Worm (Caenorhabditis elegans) whole organism, L1 larva: ENCODE results near the gene Y45G5AL.1.
A peak's percentile ranks its signal among the peaks of the same experiment; 100 is the strongest.

ENCODE experiments used
- C04F5.9 ChIP-seq: sonication (generic microtip); optimal IDR thresholded peaks from 2 replicates; lab custom pipeline; 2016; ENCODE audit warnings: missing genetic modification characterization, missing compliant biosample characterization
- C16A3.4 ChIP-seq: fragments of 150-350 bp; optimal IDR thresholded peaks from 2 replicates; lab custom pipeline; 2014; ENCODE audit warnings: missing biosample characterization, missing genetic modification characterization
- Y116A8C.19 ChIP-seq: sonication (generic microtip); optimal IDR thresholded peaks from 2 replicates; lab custom pipeline; 2016; ENCODE audit warnings: missing compliant biosample characterization, missing genetic modification characterization, borderline replicate concordance
- ama-1 ChIP-seq: fragments of 150-350 bp; optimal IDR thresholded peaks from 2 replicates; lab custom pipeline; 2014
- blmp-1 ChIP-seq: fragments of 150-350 bp; optimal IDR thresholded peaks from 2 replicates; lab custom pipeline; 2014; ENCODE audit warnings: missing biosample characterization, missing genetic modification characterization
- ceh-63 ChIP-seq: fragments of 200-800 bp; sonication (Bioruptor generic); optimal IDR thresholded peaks from 2 replicates; lab custom pipeline; 2018; ENCODE audit warnings: mild to moderate bottlenecking, missing genetic modification characterization, missing compliant biosample characterization
- ceh-82 ChIP-seq, 3 experiments: fragments of 150-350 bp in 1 of 3; sonication (generic microtip) in 2 of 3; optimal IDR thresholded peaks; 2 replicates each; lab custom pipeline; 2014 to 2017; ENCODE audit warnings: missing biosample characterization in 3 of 3, missing genetic modification characterization in 3 of 3
- ceh-88 ChIP-seq: fragments of 200-800 bp; sonication (Bioruptor generic); IDR thresholded peaks from 2 replicates; pipeline ENCODE4 v1.3.6; 2022; ENCODE audit warnings: missing genetic modification characterization, missing compliant biosample characterization
- ces-1 ChIP-seq: fragments of 150-350 bp; optimal IDR thresholded peaks from 2 replicates; lab custom pipeline; 2014; ENCODE audit warnings: missing biosample characterization, missing genetic modification reagents, missing genetic modification characterization
- dpl-1 ChIP-seq, 3 experiments: fragments of 150-350 bp in 2 of 3; sonication (generic microtip) in 1 of 3; optimal IDR thresholded peaks; 2 replicates each; lab custom pipeline; 2014 to 2017; ENCODE audit warnings: missing biosample characterization in 3 of 3, missing genetic modification characterization in 3 of 3, missing genetic modification reagents in 3 of 3
- efl-1 ChIP-seq, 4 experiments: fragments of 150-350 bp; optimal IDR thresholded peaks in 3 of 4; peaks in 1 of 4; 1 replicate in 1 of 4; 2 replicates in 3 of 4; lab custom pipeline; 2014; ENCODE audit warnings: missing biosample characterization in 2 of 4, missing genetic modification characterization in 2 of 4, missing genetic modification reagents in 2 of 4
- egl-27 ChIP-seq, 2 experiments: fragments of 150-350 bp in 1 of 2; sonication (generic microtip); optimal IDR thresholded peaks; 3 replicates each; lab custom pipeline; 2017 to 2018; ENCODE audit warnings: missing biosample characterization in 2 of 2, missing genetic modification characterization in 2 of 2, missing genetic modification reagents in 2 of 2
- elt-3 ChIP-seq, 6 experiments: fragments of 150-350 bp in 1 of 6; sonication (generic microtip); optimal IDR thresholded peaks; 2 replicates each; lab custom pipeline; 2017 to 2018; ENCODE audit warnings: missing biosample characterization in 6 of 6, missing genetic modification characterization in 6 of 6, inconsistent platforms in 1 of 6
- fkh-10 ChIP-seq: sonication (generic microtip); optimal IDR thresholded peaks from 2 replicates; lab custom pipeline; 2017; ENCODE audit warnings: missing biosample characterization, missing genetic modification reagents, missing genetic modification characterization
- fkh-8 ChIP-seq: sonication (generic microtip); optimal IDR thresholded peaks from 2 replicates; lab custom pipeline; 2016; ENCODE audit warnings: mild to moderate bottlenecking, missing genetic modification characterization, missing compliant biosample characterization
- fos-1 ChIP-seq: fragments of 150-350 bp; optimal IDR thresholded peaks from 2 replicates; lab custom pipeline; 2014; ENCODE audit warnings: missing biosample characterization, missing genetic modification characterization
- hlh-17 ChIP-seq: fragments of 200-800 bp; sonication (Bioruptor generic); optimal IDR thresholded peaks from 2 replicates; lab custom pipeline; 2018; ENCODE audit warnings: missing genetic modification characterization, mild to moderate bottlenecking, missing compliant biosample characterization, moderate library complexity, borderline replicate concordance
- hpl-2 ChIP-seq: fragments of 150-350 bp; optimal IDR thresholded peaks from 2 replicates; lab custom pipeline; 2014; ENCODE audit warnings: missing biosample characterization, missing genetic modification reagents, missing genetic modification characterization
- irx-1 ChIP-seq: sonication (generic microtip); optimal IDR thresholded peaks from 2 replicates; lab custom pipeline; 2016; ENCODE audit warnings: missing genetic modification characterization, missing compliant biosample characterization
- lin-14 ChIP-seq: fragments of 200-800 bp; sonication (Bioruptor generic); optimal IDR thresholded peaks from 2 replicates; lab custom pipeline; 2018; ENCODE audit warnings: mild to moderate bottlenecking, missing genetic modification characterization, moderate library complexity, missing compliant biosample characterization
- lsy-2 ChIP-seq, 2 experiments: fragments of 150-350 bp; optimal IDR thresholded peaks; 2 replicates each; lab custom pipeline; 2014; ENCODE audit warnings: missing biosample characterization in 2 of 2, missing genetic modification characterization in 2 of 2
- mab-9 ChIP-seq: fragments of 200-800 bp; sonication (Bioruptor generic); IDR thresholded peaks from 2 replicates; pipeline ENCODE4 v1.3.6; 2022; ENCODE audit warnings: missing genetic modification reagents, missing genetic modification characterization, missing compliant biosample characterization
- nhr-11 ChIP-seq: fragments of 150-350 bp; optimal IDR thresholded peaks from 2 replicates; lab custom pipeline; 2014; ENCODE audit warnings: missing biosample characterization, missing genetic modification characterization
- nhr-237 ChIP-seq: fragments of 150-350 bp; optimal IDR thresholded peaks from 2 replicates; lab custom pipeline; 2014; ENCODE audit warnings: missing biosample characterization, missing genetic modification characterization
- nhr-47 ChIP-seq: sonication (generic microtip); optimal IDR thresholded peaks from 2 replicates; lab custom pipeline; 2016; ENCODE audit warnings: mild to moderate bottlenecking, missing genetic modification characterization, moderate library complexity, missing compliant biosample characterization
- nhr-76 ChIP-seq: sonication (generic microtip); optimal IDR thresholded peaks from 2 replicates; lab custom pipeline; 2017; ENCODE audit warnings: missing biosample characterization, missing genetic modification characterization
- nhr-84 ChIP-seq: sonication (generic microtip); optimal IDR thresholded peaks from 2 replicates; lab custom pipeline; 2017; ENCODE audit warnings: missing biosample characterization, missing genetic modification characterization
- pag-3 ChIP-seq: sonication (generic microtip); optimal IDR thresholded peaks from 2 replicates; lab custom pipeline; 2017; ENCODE audit warnings: missing genetic modification characterization, mild to moderate bottlenecking, missing compliant biosample characterization, antibody characterized with exemption, borderline replicate concordance; ENCODE audit not compliant: insufficient read depth
- rnt-1 ChIP-seq: sonication (generic microtip); optimal IDR thresholded peaks from 2 replicates; lab custom pipeline; 2016; ENCODE audit warnings: mild to moderate bottlenecking, missing genetic modification characterization, moderate library complexity, missing compliant biosample characterization
- snu-23 ChIP-seq: sonication (generic microtip); optimal IDR thresholded peaks from 2 replicates; lab custom pipeline; 2016; ENCODE audit warnings: missing genetic modification characterization, missing compliant biosample characterization
- sox-4 ChIP-seq: sonication (generic microtip); optimal IDR thresholded peaks from 2 replicates; lab custom pipeline; 2016; ENCODE audit warnings: missing genetic modification characterization, missing compliant biosample characterization
- tbx-2 ChIP-seq: sonication (generic microtip); optimal IDR thresholded peaks from 2 replicates; lab custom pipeline; 2016; ENCODE audit warnings: missing genetic modification characterization, missing compliant biosample characterization
- unc-130 ChIP-seq: fragments of 150-350 bp; optimal IDR thresholded peaks from 2 replicates; lab custom pipeline; 2017; ENCODE audit warnings: missing biosample characterization, missing genetic modification characterization, inconsistent platforms
- unc-30 ChIP-seq: sonication (generic microtip); optimal IDR thresholded peaks from 2 replicates; lab custom pipeline; 2017; ENCODE audit warnings: missing biosample characterization, missing genetic modification characterization
- xbp-1 ChIP-seq: sonication (generic microtip); optimal IDR thresholded peaks from 2 replicates; lab custom pipeline; 2016; ENCODE audit warnings: missing genetic modification characterization, missing compliant biosample characterization
- zip-4 ChIP-seq: fragments of 200-800 bp; sonication (Bioruptor generic); optimal IDR thresholded peaks from 2 replicates; lab custom pipeline; 2018; ENCODE audit warnings: mild to moderate bottlenecking, missing genetic modification characterization, moderate library complexity, missing compliant biosample characterization

Gene Y45G5AL.1

DNA sequence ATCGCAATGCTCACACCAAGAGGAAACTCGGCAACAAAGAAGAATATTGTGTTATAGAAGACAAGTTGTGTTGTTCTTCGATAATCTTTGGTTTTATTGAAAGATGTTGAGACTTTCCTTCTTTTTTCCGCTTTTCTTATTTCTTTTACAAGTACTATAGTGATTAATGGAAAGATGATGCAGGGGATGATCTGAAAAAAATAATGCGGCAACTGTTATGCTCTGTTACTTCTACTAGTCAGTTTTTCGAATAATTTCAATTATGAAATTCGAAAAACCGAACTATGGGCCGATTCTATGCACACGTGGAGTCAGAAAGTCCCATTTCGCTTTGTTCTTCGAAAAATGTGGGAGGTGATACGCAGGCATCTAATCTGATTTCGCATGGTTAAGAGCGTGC, 37.6 kb upstream of the Y45G5AL.1 start:
- TF ChIP-seq efl-1 (optimal IDR thresholded peaks at IDR 0.05; lab: Kevin White, UChicago): no peak
- TF ChIP-seq efl-1 (GFP tag; optimal IDR thresholded peaks at IDR 0.05 in 1 of 2; lab: Kevin White, UChicago): peak in 1 of 2 experiments; percentile 90
- no peak for TF ChIP-seq unc-30 (tag; lab: Kevin White, UChicago)

DNA sequence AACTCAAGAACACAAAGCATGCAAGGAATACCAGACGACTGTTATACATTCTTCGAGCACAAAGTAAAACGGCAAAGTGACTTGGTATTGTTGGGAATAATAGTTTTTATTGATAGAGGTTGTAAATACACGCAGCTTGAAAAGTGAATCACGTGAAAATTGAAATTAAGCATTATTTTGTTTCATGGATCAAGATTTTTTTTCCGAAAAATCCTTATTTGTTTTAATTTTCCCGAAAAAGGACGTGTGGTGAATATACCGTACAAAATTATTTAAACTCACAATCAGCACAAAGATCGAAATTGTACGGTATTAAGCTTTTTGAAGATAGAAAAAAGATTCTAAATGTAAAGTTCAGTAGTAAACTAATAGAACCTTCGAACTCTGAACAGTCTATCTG, 34.4 kb upstream of the Y45G5AL.1 start, which contains the start of gene clc-18:
TSS of gene clc-18 (minus strand) at position 101 of the 400 bp plus-strand sequence.
- TF ChIP-seq C16A3.4 (tag; lab: Kevin White, UChicago): no peak
- TF ChIP-seq lin-14 (GFP tag; lab: Kevin White, UChicago): no peak
- TF ChIP-seq blmp-1 (tag; lab: Kevin White, UChicago): no peak
- TF ChIP-seq sox-4: no peak
- no peak for TF ChIP-seq mab-9 (GFP tag; lab: Robert Waterston, UW)
- TF ChIP-seq unc-130 (tag; lab: Kevin White, UChicago): no peak
- no peak for TF ChIP-seq elt-3 (tag; optimal IDR thresholded peaks at IDR 0.05; lab: Kevin White, UChicago)

DNA sequence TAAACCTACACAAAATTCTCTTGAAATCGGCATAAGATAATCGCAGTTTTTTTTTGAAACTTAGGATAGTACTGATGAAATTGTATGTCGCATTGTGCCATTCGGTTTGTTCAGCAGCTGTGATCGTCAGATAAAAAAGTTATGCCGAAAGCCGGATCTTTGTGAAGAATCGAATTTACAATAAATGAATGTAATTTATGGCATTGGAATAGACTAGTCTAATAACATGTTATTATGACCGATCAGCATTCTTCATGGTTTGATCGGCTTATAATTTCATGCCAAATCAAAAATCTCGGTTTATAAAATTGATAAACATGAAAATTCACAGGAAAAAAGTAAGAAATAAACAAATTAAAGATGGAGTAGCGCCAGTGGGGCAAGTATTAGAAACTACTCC, 31.8 kb upstream of the Y45G5AL.1 start, which contains the start of gene srw-134:
TSS of gene srw-134 (minus strand) at position 101 of the 400 bp plus-strand sequence.
- TF ChIP-seq tbx-2 (no peak), unc-30 (tag; lab: Kevin White, UChicago) (no peak)

DNA sequence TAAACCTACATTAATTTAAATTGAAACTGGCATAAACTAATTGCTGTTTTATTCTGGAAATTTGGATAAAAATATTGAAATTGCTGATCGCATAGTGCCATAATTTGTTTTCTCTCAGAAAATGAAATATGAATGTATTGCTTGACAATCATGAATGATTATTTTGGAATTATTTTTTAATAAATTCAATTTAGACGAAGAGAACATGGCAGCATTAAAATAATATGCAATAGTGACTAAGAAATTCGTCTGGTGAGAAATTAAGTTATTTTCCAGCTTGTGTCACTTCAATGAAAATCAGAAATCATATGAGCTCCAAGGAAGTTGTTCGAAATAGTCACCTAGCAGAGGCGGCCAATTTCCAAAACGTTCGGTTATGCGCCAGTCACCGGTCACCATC, 29.7 kb upstream of the Y45G5AL.1 start, which contains the start of gene srw-133:
TSS of gene srw-133 (minus strand) at position 101 of the 400 bp plus-strand sequence.
- TF ChIP-seq nhr-11 (tag; lab: Kevin White, UChicago) (no peak), ceh-63 (GFP tag; lab: Kevin White, UChicago) (no peak), efl-1 (optimal IDR thresholded peaks at IDR 0.05; lab: Kevin White, UChicago) (no peak), efl-1 (GFP tag; optimal IDR thresholded peaks at IDR 0.05 in 1 of 2; lab: Kevin White, UChicago) (peak in 1 of 2 experiments; percentile 3), fos-1 (tag; lab: Kevin White, UChicago) (no peak), fkh-8 (tag; lab: Kevin White, UChicago) (no peak)

DNA sequence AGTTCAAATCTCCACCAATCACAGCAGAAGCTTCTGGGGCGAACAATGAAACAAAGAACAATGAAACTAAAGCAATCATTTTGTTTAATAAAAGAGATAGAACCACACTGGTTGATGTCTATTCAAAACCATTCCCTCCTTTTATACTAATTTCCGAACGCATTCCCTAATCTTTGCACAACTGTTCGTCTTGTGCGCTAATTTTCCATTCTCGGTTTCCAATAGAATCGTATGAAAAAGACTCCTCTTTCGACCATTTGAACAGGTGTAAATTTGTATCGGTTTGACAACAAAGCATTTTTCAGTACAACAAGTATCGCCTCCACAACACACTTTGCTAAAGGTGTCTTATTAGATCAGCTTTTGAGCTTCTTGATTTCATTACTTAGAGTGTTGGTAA, 28.2 kb upstream of the Y45G5AL.1 start, which contains the start of gene T05B4.8:
TSS of gene T05B4.8 (minus strand) at position 101 of the 400 bp plus-strand sequence.
- no peak for TF ChIP-seq efl-1 (optimal IDR thresholded peaks at IDR 0.05; lab: Kevin White, UChicago)
- peak in 1 of 2 experiments; percentile 69 for TF ChIP-seq efl-1 (GFP tag; optimal IDR thresholded peaks at IDR 0.05 in 1 of 2; lab: Kevin White, UChicago)
- no peak for TF ChIP-seq irx-1 (tag; lab: Kevin White, UChicago)

DNA sequence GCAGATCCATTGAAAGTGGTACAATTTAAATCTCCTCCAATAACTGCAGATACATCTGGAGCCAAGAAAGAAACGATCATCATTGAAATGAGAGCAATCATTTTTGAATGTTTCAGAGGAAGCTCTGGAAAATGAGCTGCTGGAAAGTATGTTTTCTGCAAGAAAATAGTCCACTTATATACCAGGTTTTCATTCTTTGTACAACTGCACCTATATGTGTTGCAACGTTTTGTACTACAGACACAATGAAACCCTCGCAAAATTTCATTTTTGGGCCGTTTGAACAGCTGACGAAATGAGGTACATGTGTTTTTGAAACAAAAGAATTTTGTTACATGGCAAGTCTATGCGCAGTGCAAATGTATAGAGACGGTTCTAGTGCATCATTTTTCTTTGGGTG, 26.0 kb upstream of the Y45G5AL.1 start, which contains the start of gene T05B4.9:
TSS of gene T05B4.9 (minus strand) at position 101 of the 400 bp plus-strand sequence.
- no peak for TF ChIP-seq lsy-2 (tag; optimal IDR thresholded peaks at IDR 0.05; lab: Kevin White, UChicago)
- TF ChIP-seq nhr-76 (tag; lab: Kevin White, UChicago): no peak
- TF ChIP-seq hlh-17: no peak
- TF ChIP-seq ama-1 (lab: Kevin White, UChicago): no peak
- no peak for TF ChIP-seq rnt-1 (tag; lab: Kevin White, UChicago)
- no peak for TF ChIP-seq dpl-1 (GFP tag; optimal IDR thresholded peaks at IDR 0.05; lab: Kevin White, UChicago)
- TF ChIP-seq egl-27 (tag; optimal IDR thresholded peaks at IDR 0.05; lab: Kevin White, UChicago): no peak
- no peak for TF ChIP-seq ceh-82 (tag; optimal IDR thresholded peaks at IDR 0.05; lab: Kevin White, UChicago)
- no peak for TF ChIP-seq fos-1 (tag; lab: Kevin White, UChicago)
- TF ChIP-seq, all 84 proteins: peak for 0

DNA sequence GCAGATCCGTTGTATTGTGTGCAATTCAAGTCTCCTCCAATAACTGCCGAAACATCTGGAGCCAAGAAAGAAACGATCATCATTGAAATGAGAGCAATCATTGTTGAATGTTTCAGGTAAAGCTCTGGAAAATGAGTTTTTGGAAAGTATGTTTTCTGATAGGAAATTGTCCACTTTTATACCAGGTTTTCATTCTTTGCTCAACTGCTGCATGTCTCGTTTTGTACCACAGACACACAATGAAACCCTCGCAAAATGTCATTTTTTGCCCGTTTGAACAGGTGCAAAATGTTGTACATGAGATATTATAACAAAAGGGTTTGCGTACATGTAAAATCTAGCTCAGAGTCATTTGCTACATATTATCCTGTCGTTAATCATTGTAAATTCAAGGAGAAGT, 23.7 kb upstream of the Y45G5AL.1 start, which contains the start of gene T05B4.10:
TSS of gene T05B4.10 (minus strand) at position 101 of the 400 bp plus-strand sequence.
- TF ChIP-seq nhr-237 (tag; lab: Kevin White, UChicago): no peak

DNA sequence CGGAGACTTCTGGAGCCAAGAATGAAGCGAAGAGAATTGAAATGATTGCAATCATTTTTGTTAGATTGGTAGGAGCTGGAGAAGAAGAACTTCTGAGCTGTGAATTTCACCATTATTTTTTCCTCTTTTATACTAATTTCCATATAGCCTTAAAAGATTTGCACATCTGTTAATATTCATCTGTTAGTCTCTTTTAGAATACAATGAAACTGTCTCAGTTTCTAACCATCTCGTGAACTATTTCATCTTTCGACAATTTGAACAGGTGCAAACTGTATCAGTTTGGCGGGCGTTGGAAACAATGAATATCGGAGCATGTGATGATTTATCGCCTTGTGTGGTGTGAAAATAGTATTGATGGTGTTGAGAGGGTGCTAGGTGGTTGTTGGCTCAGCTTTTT, 21.9 kb upstream of the Y45G5AL.1 start, which contains the start of gene phat-5:
TSS of gene phat-5 (minus strand) at position 101 of the 400 bp plus-strand sequence.
- no peak for TF ChIP-seq hlh-17
- TF ChIP-seq nhr-47: no peak
- no peak for TF ChIP-seq zip-4 (GFP tag; lab: Kevin White, UChicago)
- TF ChIP-seq hpl-2: no peak
- TF ChIP-seq fkh-10 (GFP tag; lab: Kevin White, UChicago): no peak
- TF ChIP-seq nhr-237 (tag; lab: Kevin White, UChicago): no peak
- no peak for TF ChIP-seq snu-23 (GFP tag; lab: Kevin White, UChicago)
- TF ChIP-seq ces-1: no peak
- no peak for TF ChIP-seq ceh-88 (GFP tag; lab: Robert Waterston, UW)
- TF ChIP-seq xbp-1 (tag; lab: Kevin White, UChicago): no peak
- no peak for TF ChIP-seq C04F5.9 (tag; lab: Kevin White, UChicago)
- TF ChIP-seq pag-3 (tag; lab: Kevin White, UChicago): no peak
- no peak for TF ChIP-seq lin-14 (GFP tag; lab: Kevin White, UChicago)
- no peak for TF ChIP-seq Y116A8C.19 (tag; lab: Kevin White, UChicago)
- TF ChIP-seq unc-130 (tag; lab: Kevin White, UChicago): no peak
- no peak for TF ChIP-seq nhr-84 (tag; lab: Kevin White, UChicago)
